Fruit fly (Drosophila melanogaster): ENCODE results near the gene CG15370.

Gene CG15370

dm6 chrX:9196362-9196761, 28.9 kb upstream of the CG15370 start, which contains the start of gene CG12118 (continued):
- TF ChIP-seq dysf (GFP tag; IDR thresholded peaks at IDR 0.05) (peak; percentile 53; the same call in 2 of the 3 replicates), CG10959 (GFP tag; IDR thresholded peaks at IDR 0.05) (peak; percentile 63), croc (GFP tag; conservative IDR thresholded peaks at IDR 0.05) (peak; percentile 39; the same call in 2 of the 3 replicates), CG14965 (GFP tag; optimal IDR thresholded peaks at IDR 0.05; ENCODE audit: borderline replicate concordance) (no peak), CG1647 (GFP tag; optimal IDR thresholded peaks at IDR 0.05) (no peak), tio (GFP tag; optimal IDR thresholded peaks at IDR 0.05) (peak; percentile 76), CG3838 (GFP tag; optimal IDR thresholded peaks at IDR 0.05) (peak; percentile 38), YL-1 (GFP tag; optimal IDR thresholded peaks at IDR 0.05) (peak; percentile 44), Jarid2 (GFP tag; optimal IDR thresholded peaks at IDR 0.05) (no peak), CG18011 (GFP tag; optimal IDR thresholded peaks at IDR 0.05) (peak; percentile 62), p53 (GFP tag; optimal IDR thresholded peaks at IDR 0.05) (no peak), CG12391 (tag; optimal IDR thresholded peaks at IDR 0.05) (peak; percentile 91), inv (GFP tag; IDR thresholded peaks at IDR 0.05; ENCODE audit: partially characterized antibody) (peak; percentile 73), CG6689 (GFP tag; IDR thresholded peaks at IDR 0.05) (peak; percentile 80), CG2712 (tag; optimal IDR thresholded peaks at IDR 0.05) (peak; percentile 85), sens-2 (GFP tag; IDR thresholded peaks at IDR 0.05) (0 out of 2 replicates have a peak, but pooled peaks have one; percentile 46), sob (GFP tag; IDR thresholded peaks at IDR 0.05) (peak; percentile 90), CG8478 (optimal IDR thresholded peaks at IDR 0.05) (no peak), Scr (GFP tag; IDR thresholded peaks at IDR 0.05; ENCODE audit: partially characterized antibody) (peak; percentile 95), cg (GFP tag; optimal IDR thresholded peaks at IDR 0.05) (no peak), Fer2 (tag; optimal IDR thresholded peaks at IDR 0.05) (peak; percentile 55), jing (GFP tag; optimal IDR thresholded peaks at IDR 0.05) (no peak), en (GFP tag; optimal IDR thresholded peaks at IDR 0.05) (no peak), CG6272 (GFP tag; IDR thresholded peaks at IDR 0.05) (peak; percentile 80), H2.0 (GFP tag; IDR thresholded peaks at IDR 0.05) (peak; percentile 87), CG5245 (GFP tag; optimal IDR thresholded peaks at IDR 0.05) (peak; percentile 67), ara (GFP tag; IDR thresholded peaks at IDR 0.05) (peak; percentile 73), CG11085 (GFP tag; IDR thresholded peaks at IDR 0.05) (0 out of 2 replicates have a peak, but pooled peaks have one; percentile 42), Lpt (GFP tag; optimal IDR thresholded peaks at IDR 0.05) (no peak), ash1 (GFP tag; optimal IDR thresholded peaks at IDR 0.05) (no peak), CG12071 (GFP tag; optimal IDR thresholded peaks at IDR 0.05) (no peak), toy (GFP tag; IDR thresholded peaks at IDR 0.05) (no peak), Rfx (GFP tag; IDR thresholded peaks at IDR 0.05) (peak; percentile 78), Opbp (GFP tag; IDR thresholded peaks at IDR 0.05; ENCODE audit: partially characterized antibody) (peak; percentile 85), dmrt11E (tag; optimal IDR thresholded peaks at IDR 0.05) (peak; percentile 80), CG31224 (GFP tag; IDR thresholded peaks at IDR 0.05) (peak; percentile 79), sc (optimal IDR thresholded peaks at IDR 0.05) (no peak), sc (GFP tag; optimal IDR thresholded peaks at IDR 0.05) (peak; percentile 46), unc-4 (GFP tag; IDR thresholded peaks at IDR 0.05; ENCODE audit: partially characterized antibody) (peak; percentile 96), Dip2 (GFP tag; IDR thresholded peaks at IDR 0.05) (no peak), dpn (GFP tag; optimal IDR thresholded peaks at IDR 0.05) (peak; percentile 21 to 88), Oli (tag; optimal IDR thresholded peaks at IDR 0.05) (peak; percentile 59), CG14050 (GFP tag; IDR thresholded peaks at IDR 0.05) (peak; percentile 65), Ptx1 (GFP tag; IDR thresholded peaks at IDR 0.05) (peak; percentile 86), seq (GFP tag; IDR thresholded peaks at IDR 0.05) (peak; percentile 73), cwo (GFP tag; optimal IDR thresholded peaks at IDR 0.05) (peak; percentile 49), zen (tag; optimal IDR thresholded peaks at IDR 0.05) (peak; percentile 78), CG4854 (GFP tag; optimal IDR thresholded peaks at IDR 0.05) (peak; percentile 55), CG7786 (GFP tag; optimal IDR thresholded peaks at IDR 0.05) (peak; percentile 20), CG14860 (GFP tag; IDR thresholded peaks at IDR 0.05; ENCODE audit: partially characterized antibody) (peak; percentile 78), CG18764 (GFP tag; optimal IDR thresholded peaks at IDR 0.05) (peak; percentile 74)
